Fruit fly (Drosophila melanogaster): ENCODE data around the gene Jon66Cii.

dm6 chr3L:8440771-8441549 is 47.5 kb upstream of the Jon66Cii start:
- TF ChIP-seq Sox14 (GFP tag; optimal IDR thresholded peaks at IDR 0.05) (peak; percentile 57), CG11762 (GFP tag; optimal IDR thresholded peaks at IDR 0.05; ENCODE audit: insufficient read depth) (peak; percentile 24)
